Worm (Caenorhabditis elegans) whole organism, young adult: ENCODE data around the gene apt-9.

Experiments used
- B0019.2 ChIP-seq: fragments of 200-800 bp; sonication (Bioruptor generic); conservative IDR thresholded peaks from 2 replicates; pipeline ENCODE4 v1.3.6; 2022; ENCODE audit warnings: missing genetic modification reagents, missing genetic modification characterization, missing compliant biosample characterization
- B0035.1 ChIP-seq: sonication (generic microtip); optimal IDR thresholded peaks from 2 replicates; lab custom pipeline; 2016; ENCODE audit warnings: missing genetic modification characterization, mild to moderate bottlenecking, missing compliant biosample characterization, missing genotype, missing genetic modification reagents
- C17E4.6 ChIP-seq: fragments of 200-800 bp; sonication (Bioruptor generic); IDR thresholded peaks from 2 replicates; pipeline ENCODE4 v1.3.6; 2022; ENCODE audit warnings: missing genetic modification reagents, missing genetic modification characterization, missing compliant biosample characterization
- D2030.7 ChIP-seq: fragments of 200-800 bp; sonication (Bioruptor generic); IDR thresholded peaks from 2 replicates; pipeline ENCODE4 v1.3.6; 2022; ENCODE audit warnings: missing genetic modification reagents, missing genetic modification characterization, missing compliant biosample characterization
- F23B12.7 ChIP-seq: sonication (generic microtip); optimal IDR thresholded peaks from 2 replicates; lab custom pipeline; 2017; ENCODE audit warnings: missing genetic modification characterization, mild to moderate bottlenecking, missing compliant biosample characterization, antibody characterized with exemption, moderate library complexity; ENCODE audit not compliant: insufficient read depth
- F37B4.10 ChIP-seq: fragments of 200-800 bp; sonication (Bioruptor generic); IDR thresholded peaks from 2 replicates; pipeline ENCODE4 v1.3.6; 2022; ENCODE audit warnings: missing genetic modification characterization, missing compliant biosample characterization
- F49E8.2 ChIP-seq: sonication (generic microtip); optimal IDR thresholded peaks from 3 replicates; lab custom pipeline; 2017; ENCODE audit warnings: missing genetic modification characterization, mild to moderate bottlenecking, missing compliant biosample characterization, antibody characterized with exemption, moderate library complexity; ENCODE audit not compliant: insufficient read depth
- F55B11.4 ChIP-seq: sonication (generic microtip); optimal IDR thresholded peaks from 2 replicates; lab custom pipeline; 2016; ENCODE audit warnings: missing compliant biosample characterization, missing genetic modification characterization, borderline replicate concordance; ENCODE audit not compliant: insufficient read depth
- T07F8.4 ChIP-seq: sonication (generic microtip); optimal IDR thresholded peaks from 2 replicates; lab custom pipeline; 2016; ENCODE audit warnings: mild to moderate bottlenecking, missing genetic modification characterization, moderate library complexity, missing compliant biosample characterization
- T26A5.8 ChIP-seq: sonication (generic microtip); optimal IDR thresholded peaks from 2 replicates; lab custom pipeline; 2016; ENCODE audit warnings: missing genetic modification characterization, missing compliant biosample characterization
- Y95B8A.8 ChIP-seq: fragments of 200-800 bp; sonication (Bioruptor generic); IDR thresholded peaks from 2 replicates; pipeline ENCODE4 v1.3.6; 2022; ENCODE audit warnings: missing genetic modification reagents, missing genetic modification characterization, missing compliant biosample characterization
- aptf-2 ChIP-seq: fragments of 200-800 bp; sonication (Bioruptor generic); conservative IDR thresholded peaks from 2 replicates; pipeline ENCODE4 v1.3.6; 2022; ENCODE audit warnings: missing genetic modification reagents, missing genetic modification characterization, missing compliant biosample characterization
- athp-1 ChIP-seq: sonication (generic microtip); optimal IDR thresholded peaks from 2 replicates; lab custom pipeline; 2017; ENCODE audit warnings: mild to moderate bottlenecking, missing genetic modification characterization, missing compliant biosample characterization
- attf-3 ChIP-seq: fragments of 200-800 bp; sonication (Bioruptor generic); conservative IDR thresholded peaks from 2 replicates; pipeline ENCODE4 v1.3.6; 2022; ENCODE audit warnings: missing genetic modification reagents, missing genetic modification characterization, missing compliant biosample characterization
- attf-5 ChIP-seq: fragments of 200-800 bp; sonication (Bioruptor generic); optimal IDR thresholded peaks from 2 replicates; lab custom pipeline; 2018; ENCODE audit warnings: mild to moderate bottlenecking, missing genetic modification characterization, missing compliant biosample characterization
- bed-2 ChIP-seq: fragments of 200-800 bp; sonication (Bioruptor generic); IDR thresholded peaks from 2 replicates; pipeline ENCODE4 v1.3.6; 2022; ENCODE audit warnings: missing genetic modification reagents, missing genetic modification characterization, missing compliant biosample characterization
- cebp-1 ChIP-seq, 2 experiments: fragments of 200-800 bp in 1 of 2; sonication (Bioruptor generic) in 1 of 2; sonication (generic microtip) in 1 of 2; IDR thresholded peaks in 1 of 2; optimal IDR thresholded peaks in 1 of 2; 2 replicates each; pipeline versions ENCODE4 v1.3.6 to Lab custom; 2017 to 2022; ENCODE audit warnings: missing compliant biosample characterization in 2 of 2, missing genetic modification characterization in 2 of 2, mild to moderate bottlenecking in 1 of 2, missing genetic modification reagents in 1 of 2, moderate library complexity in 1 of 2
- chd-7 ChIP-seq: sonication (generic microtip); optimal IDR thresholded peaks from 2 replicates; lab custom pipeline; 2016; ENCODE audit warnings: mild to moderate bottlenecking, missing genetic modification characterization, moderate library complexity, missing compliant biosample characterization
- dpff-1 ChIP-seq: sonication (generic microtip); optimal IDR thresholded peaks from 2 replicates; lab custom pipeline; 2017; ENCODE audit warnings: mild to moderate bottlenecking, missing genetic modification characterization, missing compliant biosample characterization
- dpl-1 ChIP-seq: fragments of 150-350 bp; optimal IDR thresholded peaks from 2 replicates; lab custom pipeline; 2014; ENCODE audit warnings: missing biosample characterization, missing genetic modification reagents, missing genetic modification characterization
- egrh-3 ChIP-seq: fragments of 200-800 bp; sonication (Bioruptor generic); IDR thresholded peaks from 2 replicates; pipeline ENCODE4 v1.3.6; 2022; ENCODE audit warnings: missing genetic modification reagents, missing genetic modification characterization, missing compliant biosample characterization
- him-1 ChIP-seq: sonication (generic microtip); optimal IDR thresholded peaks from 2 replicates; lab custom pipeline; 2016; ENCODE audit warnings: missing genotype, missing genetic modification reagents, missing genetic modification characterization, missing compliant biosample characterization
- hlh-12 ChIP-seq: sonication (generic microtip); optimal IDR thresholded peaks from 2 replicates; lab custom pipeline; 2016; ENCODE audit warnings: missing genetic modification characterization, missing compliant biosample characterization
- hlh-26 ChIP-seq: fragments of 200-800 bp; sonication (Bioruptor generic); conservative IDR thresholded peaks from 2 replicates; pipeline ENCODE4 v1.3.6; 2022; ENCODE audit warnings: missing genetic modification reagents, missing genetic modification characterization, missing compliant biosample characterization
- hsf-1 ChIP-seq: fragments of 200-800 bp; sonication (Bioruptor generic); IDR thresholded peaks from 2 replicates; pipeline ENCODE4 v1.3.6; 2022; ENCODE audit warnings: missing genetic modification reagents, missing genetic modification characterization, missing compliant biosample characterization
- lin-35 ChIP-seq, 3 experiments: fragments of 150-350 bp in 2 of 3; sonication (generic microtip) in 1 of 3; optimal IDR thresholded peaks; 2 replicates each; lab custom pipeline; 2014 to 2018; ENCODE audit warnings: missing biosample characterization in 3 of 3, missing genetic modification characterization in 3 of 3, missing genetic modification reagents in 3 of 3
- lin-40 ChIP-seq: sonication (generic microtip); optimal IDR thresholded peaks from 2 replicates; lab custom pipeline; 2016; ENCODE audit warnings: missing genetic modification characterization, mild to moderate bottlenecking, missing compliant biosample characterization, missing genotype, missing genetic modification reagents
- lin-54 ChIP-seq: fragments of 200-800 bp; sonication (Bioruptor generic); optimal IDR thresholded peaks from 2 replicates; lab custom pipeline; 2018; ENCODE audit warnings: mild to moderate bottlenecking, missing genetic modification characterization, missing compliant biosample characterization
- lir-1 ChIP-seq: fragments of 200-800 bp; sonication (Bioruptor generic); conservative IDR thresholded peaks from 2 replicates; pipeline ENCODE4 v1.3.6; 2022; ENCODE audit warnings: missing genetic modification reagents, missing genetic modification characterization, missing compliant biosample characterization
- lsl-1 ChIP-seq: fragments of 200-800 bp; sonication (Bioruptor generic); optimal IDR thresholded peaks from 2 replicates; lab custom pipeline; 2018; ENCODE audit warnings: mild to moderate bottlenecking, missing genetic modification characterization, moderate library complexity, missing compliant biosample characterization
- lsy-27 ChIP-seq: sonication (generic microtip); optimal IDR thresholded peaks from 2 replicates; lab custom pipeline; 2017; ENCODE audit warnings: missing genetic modification characterization, mild to moderate bottlenecking, missing compliant biosample characterization, antibody characterized with exemption, missing genotype, borderline replicate concordance; ENCODE audit not compliant: insufficient read depth
- madf-10 ChIP-seq: sonication (generic microtip); optimal IDR thresholded peaks from 2 replicates; lab custom pipeline; 2016; ENCODE audit warnings: mild to moderate bottlenecking, missing genetic modification characterization, missing compliant biosample characterization
- mcd-1 ChIP-seq: fragments of 200-800 bp; sonication (Bioruptor generic); IDR thresholded peaks from 2 replicates; pipeline ENCODE4 v1.3.6; 2022; ENCODE audit warnings: missing genetic modification reagents, missing genetic modification characterization, missing compliant biosample characterization
- mes-4 ChIP-seq: sonication (generic microtip); optimal IDR thresholded peaks from 2 replicates; lab custom pipeline; 2016; ENCODE audit warnings: missing genotype, missing genetic modification characterization, missing compliant biosample characterization
- nfya-2 ChIP-seq: fragments of 200-800 bp; sonication (Bioruptor generic); IDR thresholded peaks from 2 replicates; pipeline ENCODE4 v1.3.6; 2022; ENCODE audit warnings: missing genetic modification reagents, missing genetic modification characterization, missing compliant biosample characterization
- pha-4 ChIP-seq: fragments of 150-350 bp; sonication (generic microtip); optimal IDR thresholded peaks from 2 replicates; lab custom pipeline; 2014; ENCODE audit warnings: missing biosample characterization, missing genetic modification reagents, missing genetic modification characterization
- rpc-1 ChIP-seq, 2 experiments: fragments of 150-350 bp in 1 of 2; sonication (generic microtip) in 1 of 2; optimal IDR thresholded peaks; 2 replicates each; lab custom pipeline; 2014 to 2018; ENCODE audit warnings: missing biosample characterization in 1 of 2, missing genetic modification characterization in 1 of 2, missing genetic modification reagents in 1 of 2, missing genotype in 1 of 2
- snpc-1.1 ChIP-seq: sonication (generic microtip); optimal IDR thresholded peaks from 2 replicates; lab custom pipeline; 2017; ENCODE audit warnings: missing genetic modification characterization, mild to moderate bottlenecking, missing compliant biosample characterization, antibody characterized with exemption, moderate library complexity, missing genotype, missing genetic modification reagents; ENCODE audit not compliant: insufficient read depth
- snpc-3.4 ChIP-seq: sonication (generic microtip); optimal IDR thresholded peaks from 2 replicates; lab custom pipeline; 2017; ENCODE audit warnings: missing genetic modification characterization, mild to moderate bottlenecking, missing compliant biosample characterization, antibody characterized with exemption, moderate library complexity, missing genotype, missing genetic modification reagents
- snpc-4 ChIP-seq, 5 experiments: fragments of 150-350 bp in 1 of 5; sonication (generic microtip) in 4 of 5; optimal IDR thresholded peaks; 2 replicates each; lab custom pipeline; 2014 to 2018; ENCODE audit warnings: missing genetic modification characterization in 5 of 5, missing biosample characterization in 3 of 5, antibody characterized with exemption in 2 of 5, mild to moderate bottlenecking in 2 of 5, missing compliant biosample characterization in 2 of 5, missing genotype in 2 of 5, moderate library complexity in 2 of 5, missing genetic modification reagents in 1 of 5
- somi-1 ChIP-seq: fragments of 200-800 bp; sonication (Bioruptor generic); optimal IDR thresholded peaks from 2 replicates; lab custom pipeline; 2018; ENCODE audit warnings: mild to moderate bottlenecking, missing genetic modification characterization, missing compliant biosample characterization
- unc-62 ChIP-seq: fragments of 150-350 bp; optimal IDR thresholded peaks from 2 replicates; lab custom pipeline; 2014; ENCODE audit warnings: missing biosample characterization, missing genetic modification reagents, missing genetic modification characterization
- ztf-25 ChIP-seq: fragments of 200-800 bp; sonication (Bioruptor generic); IDR thresholded peaks from 2 replicates; pipeline ENCODE4 v1.3.6; 2022; ENCODE audit warnings: missing genetic modification reagents, missing genetic modification characterization, missing compliant biosample characterization
- ztf-3 ChIP-seq: fragments of 200-800 bp; sonication (Bioruptor generic); optimal IDR thresholded peaks from 2 replicates; lab custom pipeline; 2018; ENCODE audit warnings: mild to moderate bottlenecking, missing genetic modification characterization, missing compliant biosample characterization

The apt-9 gene

ce11 chrX:11093985-11094593, 25.8 kb downstream of the apt-9 start (continued):
- TF ChIP-seq attf-5 (GFP tag; lab: Kevin White, UChicago) (peak; percentile 75), somi-1 (peak; percentile 99), cebp-1 (GFP tag; IDR thresholded peaks at IDR 0.05; lab: Robert Waterston, UW) (peak; percentile 80), cebp-1 (tag; optimal IDR thresholded peaks at IDR 0.05; lab: Kevin White, UChicago) (peak; percentile 98), Y95B8A.8 (0 out of 2 replicates have a peak, but pooled peaks have one; percentile 50), pha-4 (peak; percentile 98), bed-2 (GFP tag; lab: Robert Waterston, UW) (peak; percentile 88), B0019.2 (GFP tag; lab: Robert Waterston, UW) (no peak), madf-10 (peak; percentile 97), T26A5.8 (tag; lab: Kevin White, UChicago) (peak; percentile 72), athp-1 (tag; lab: Kevin White, UChicago) (peak; percentile 82), snpc-3.4 (tag; lab: Kevin White, UChicago) (peak; percentile 60), hlh-26 (GFP tag; lab: Robert Waterston, UW) (no peak), him-1 (tag; lab: Kevin White, UChicago) (peak; percentile 7), snpc-1.1 (tag; lab: Kevin White, UChicago) (no peak), lir-1 (GFP tag; lab: Robert Waterston, UW) (peak; percentile 96), lin-35 (GFP tag; optimal IDR thresholded peaks at IDR 0.05; lab: Kevin White, UChicago) (peak in 2 of 3 experiments; percentile 95 to 99), chd-7 (tag; lab: Kevin White, UChicago) (peak; percentile 99), hlh-12 (tag; lab: Kevin White, UChicago) (peak; percentile 70), C17E4.6 (peak; percentile 91), egrh-3 (GFP tag; lab: Robert Waterston, UW) (no peak; the same call in none of the 2 replicates), unc-62 (GFP tag; lab: Kevin White, UChicago) (peak; percentile 78), F23B12.7 (tag; lab: Kevin White, UChicago) (peak; percentile 98), F49E8.2 (tag; lab: Kevin White, UChicago) (no peak), D2030.7 (no peak), lsy-27 (tag; lab: Kevin White, UChicago) (no peak), rpc-1 (optimal IDR thresholded peaks at IDR 0.05; lab: Kevin White, UChicago) (peak; percentile 37), rpc-1 (tag; optimal IDR thresholded peaks at IDR 0.05; lab: Kevin White, UChicago) (no peak), lin-54 (GFP tag; lab: Kevin White, UChicago) (peak; percentile 94), nfya-2 (GFP tag; lab: Robert Waterston, UW) (no peak), snpc-4 (GFP tag; optimal IDR thresholded peaks at IDR 0.05; lab: Kevin White, UChicago) (peak; percentile 36), snpc-4 (tag; optimal IDR thresholded peaks at IDR 0.05; lab: Kevin White, UChicago) (peak; percentile 72 to 91 (median 86)), ztf-25 (GFP tag; lab: Robert Waterston, UW) (no peak), attf-3 (GFP tag; lab: Robert Waterston, UW) (peak; percentile 61), mcd-1 (GFP tag; lab: Robert Waterston, UW) (peak; percentile 93), F37B4.10 (GFP tag; lab: Robert Waterston, UW) (peak; percentile 97), dpff-1 (tag; lab: Kevin White, UChicago) (peak; percentile 97), lin-40 (tag; lab: Kevin White, UChicago) (peak; percentile 100), aptf-2 (GFP tag; lab: Robert Waterston, UW) (0 out of 2 replicates have a peak, but pooled peaks have one; percentile 48), T07F8.4 (tag; lab: Kevin White, UChicago) (peak; percentile 94), B0035.1 (tag; lab: Kevin White, UChicago) (peak; percentile 97), mes-4 (tag; lab: Kevin White, UChicago) (no peak), hsf-1 (GFP tag; lab: Robert Waterston, UW) (peak; percentile 71), ztf-3 (peak; percentile 98), dpl-1 (GFP tag; lab: Kevin White, UChicago) (no peak), lsl-1 (GFP tag; lab: Kevin White, UChicago) (no peak), F55B11.4 (tag; lab: Kevin White, UChicago) (no peak)
